Fruit fly (Drosophila melanogaster) ovary, adult (tissue): ENCODE results near the gene Send2.
A peak's percentile ranks its signal among the peaks of the same experiment; 100 is the strongest.

Source experiments
- CG17801 ChIP-seq: fragments of 200-800 bp; optimal IDR thresholded peaks from 2 replicates; lab custom pipeline; 2019; ENCODE audit warnings: missing biosample characterization, mild to moderate bottlenecking, missing genetic modification characterization, moderate library complexity; ENCODE audit not compliant: partially characterized antibody

The Send2 gene

DNA sequence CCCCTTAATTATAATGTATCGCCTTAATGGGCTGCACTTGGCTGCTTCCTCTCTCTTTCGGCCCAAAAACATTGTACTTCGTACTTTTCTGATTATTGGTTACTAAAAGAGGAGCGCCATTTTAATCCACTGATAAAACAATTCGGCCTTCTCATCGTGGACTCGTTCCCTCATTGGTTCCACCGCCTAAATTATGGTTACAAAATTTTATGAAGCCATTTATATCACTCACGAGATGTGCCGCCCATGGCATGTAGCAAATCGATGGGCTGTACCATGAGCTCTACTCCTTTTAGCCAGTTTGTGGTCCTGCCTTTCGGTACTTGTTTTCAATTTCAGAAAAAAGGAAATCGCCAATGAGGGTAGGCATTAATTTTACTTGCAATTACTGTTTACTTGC is 22.3 kb upstream of the Send2 start:
- no peak for TF ChIP-seq CG17801

DNA sequence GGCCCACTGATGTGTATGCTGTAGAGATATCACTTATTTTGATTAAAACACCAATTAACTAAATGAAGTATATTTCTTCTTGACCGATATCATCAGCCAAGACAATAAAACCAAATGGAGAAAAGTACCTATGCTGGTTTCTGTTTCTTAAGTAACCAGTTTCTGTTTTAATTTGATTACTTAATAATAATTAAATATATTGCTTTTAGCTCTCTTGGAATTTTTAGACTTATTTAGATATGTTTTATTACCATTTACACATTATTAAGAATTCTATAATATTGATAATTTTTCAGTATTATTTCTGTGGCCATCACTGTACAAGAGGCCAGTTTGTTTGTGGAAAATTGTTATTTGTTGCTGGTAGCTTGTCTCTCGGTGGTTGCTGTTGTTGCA is 20.8 kb upstream of the Send2 start:
- no peak for TF ChIP-seq CG17801

DNA sequence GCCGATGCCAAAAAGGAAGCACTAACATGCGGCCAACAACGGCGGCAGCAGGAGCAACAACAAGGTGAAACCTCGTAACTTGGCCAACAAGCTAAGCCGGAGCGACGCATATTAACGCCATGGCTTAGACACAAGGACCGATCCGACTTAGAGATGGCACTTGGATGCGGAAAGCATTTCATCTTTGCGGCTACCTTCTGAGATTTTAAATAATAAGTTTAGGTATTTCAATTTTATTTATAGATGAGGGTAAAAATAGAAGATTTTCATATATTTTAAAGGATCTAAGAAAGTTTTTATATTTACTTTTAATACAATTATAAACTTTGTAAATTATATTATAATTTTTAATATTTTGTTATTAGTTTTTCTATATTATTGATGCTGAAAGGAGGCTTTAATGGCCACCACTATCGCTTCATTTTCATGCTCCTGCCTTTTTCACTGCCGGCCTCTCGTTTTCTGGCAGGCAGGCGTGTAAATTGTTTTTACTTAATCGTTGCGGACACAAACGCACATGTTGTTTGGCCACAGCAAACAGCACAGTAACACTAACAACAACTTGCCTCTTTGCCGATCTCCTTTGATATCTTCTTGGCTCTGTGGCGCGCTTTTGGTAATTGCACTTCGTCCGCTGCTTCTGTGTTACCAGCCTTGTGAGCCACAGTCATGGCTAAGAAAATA is 20.2 kb upstream of the Send2 start:
- no peak for TF ChIP-seq CG17801

DNA sequence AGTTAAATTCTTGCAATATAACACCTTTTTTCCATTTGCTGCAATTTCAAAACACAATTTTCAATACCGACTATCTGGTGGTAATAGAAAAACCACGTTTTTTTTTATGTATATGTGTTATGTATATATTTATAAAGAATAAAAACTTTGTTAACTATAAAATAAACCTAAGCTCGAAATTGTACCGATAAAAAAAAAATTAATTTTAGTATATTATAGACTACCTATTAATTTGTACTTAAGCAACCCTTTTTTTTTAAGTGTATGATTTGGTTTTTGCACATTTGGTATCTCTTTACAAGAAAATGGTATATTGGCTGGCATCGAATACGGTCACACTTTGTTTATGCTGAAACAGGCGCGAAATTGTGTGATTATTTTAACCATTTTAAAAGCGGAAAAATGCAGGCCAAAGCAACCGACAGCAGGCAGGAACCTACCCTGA is 15.3 kb upstream of the Send2 start, which contains the start of gene spel1:
TSS of gene spel1 (plus strand) at position 334 of the 445 bp plus-strand sequence.
- peak; percentile 72 for TF ChIP-seq CG17801

DNA sequence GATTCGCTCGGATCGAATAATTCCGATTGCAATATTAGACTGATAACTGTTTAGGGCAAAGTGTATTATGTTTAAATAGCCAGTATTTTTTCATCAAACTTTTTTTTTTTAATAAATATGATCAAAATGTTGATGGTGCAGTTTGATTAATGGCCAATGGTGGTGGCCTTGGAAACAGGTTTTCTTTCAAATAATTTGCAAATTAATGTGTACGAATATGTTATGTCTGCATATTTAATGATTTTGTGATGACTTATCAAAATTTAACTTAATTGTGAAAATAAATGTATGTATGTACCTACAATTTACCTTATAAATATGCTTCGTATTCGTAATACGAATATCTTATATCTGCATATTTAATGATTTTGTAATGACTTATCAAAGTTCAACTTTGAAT is 14.8 kb upstream of the Send2 start:
- no peak for TF ChIP-seq CG17801

DNA sequence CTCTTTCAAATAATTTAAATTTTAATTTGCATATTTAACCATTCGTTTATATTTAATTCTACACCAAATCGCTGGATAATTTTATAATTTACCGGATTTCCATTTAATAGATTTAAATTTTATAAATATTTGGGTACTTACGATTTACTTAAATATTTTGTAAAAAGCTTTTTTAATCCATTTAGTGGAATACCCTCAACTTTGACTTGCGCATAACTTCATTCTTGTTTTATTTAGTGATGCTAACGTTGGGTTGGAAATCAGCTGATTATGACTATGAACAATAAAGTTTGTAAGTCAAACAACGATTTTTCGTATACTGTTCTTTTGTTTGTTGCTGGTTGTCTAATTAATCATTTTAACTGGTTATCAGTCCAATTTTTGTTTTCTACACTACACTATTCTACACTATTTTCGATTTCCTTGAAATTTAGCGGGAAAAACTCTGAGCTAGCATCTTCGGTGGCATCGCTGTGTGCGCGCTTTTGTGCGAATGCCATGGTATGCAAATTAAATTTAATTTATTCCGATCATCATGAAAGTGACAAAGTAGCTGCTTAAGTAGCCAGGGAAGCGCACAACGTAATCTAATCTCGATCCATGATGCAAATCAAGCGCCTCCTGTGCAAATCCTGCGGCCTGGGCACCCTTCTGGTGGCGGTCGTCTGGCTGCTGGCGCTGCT is 12.4 kb upstream of the Send2 start, which contains the start of gene Pgant35A:
TSS of gene Pgant35A (plus strand) at position 473 of the 683 bp plus-strand sequence.
- no peak for TF ChIP-seq CG17801

DNA sequence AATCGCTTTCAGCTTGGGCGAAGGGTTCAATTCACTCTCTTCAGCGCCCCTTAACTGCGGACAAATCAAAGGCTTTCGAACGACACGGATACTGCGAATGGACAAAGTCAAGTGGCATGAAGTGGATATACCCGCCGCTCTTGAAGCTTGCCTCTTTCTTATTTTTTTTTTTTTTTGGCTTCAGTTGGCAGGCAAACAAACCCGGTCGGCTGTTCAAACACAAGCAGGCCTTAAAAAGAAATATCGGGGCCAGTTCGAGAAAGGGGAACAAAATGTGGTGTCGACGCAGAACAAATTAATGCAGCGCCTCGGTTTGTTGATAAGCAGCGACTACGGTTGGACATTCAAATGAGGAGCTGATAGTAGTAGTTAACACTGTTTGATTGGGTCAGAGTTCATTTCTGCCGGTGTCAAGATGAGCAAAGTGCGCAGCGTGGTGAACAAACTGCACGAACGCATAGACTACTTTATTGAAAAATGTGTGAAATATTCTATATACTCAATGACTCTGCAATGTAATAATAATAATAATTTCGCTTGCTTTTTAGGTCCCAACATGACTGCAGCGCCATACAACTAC is 10.4 kb upstream of the Send2 start:
- TF ChIP-seq CG17801: no peak

DNA sequence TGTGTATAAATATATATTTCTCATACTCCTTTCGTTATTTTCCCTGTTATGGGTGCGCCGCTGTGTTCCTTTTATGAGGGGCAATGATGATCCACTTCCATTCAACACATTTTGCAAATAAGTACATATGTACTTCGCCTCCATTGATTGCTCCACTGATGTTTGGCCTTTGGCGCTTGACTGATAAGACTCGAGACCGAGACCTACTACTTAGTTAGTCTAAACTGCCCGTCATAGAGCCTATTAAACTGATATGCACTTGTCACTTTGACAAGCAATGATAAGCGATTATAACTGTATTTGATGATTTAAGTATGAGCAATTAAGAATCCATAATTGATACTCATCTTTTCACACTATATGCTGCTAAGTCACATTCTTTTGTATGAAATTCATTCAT is 9.8 kb upstream of the Send2 start:
- TF ChIP-seq CG17801: no peak

DNA sequence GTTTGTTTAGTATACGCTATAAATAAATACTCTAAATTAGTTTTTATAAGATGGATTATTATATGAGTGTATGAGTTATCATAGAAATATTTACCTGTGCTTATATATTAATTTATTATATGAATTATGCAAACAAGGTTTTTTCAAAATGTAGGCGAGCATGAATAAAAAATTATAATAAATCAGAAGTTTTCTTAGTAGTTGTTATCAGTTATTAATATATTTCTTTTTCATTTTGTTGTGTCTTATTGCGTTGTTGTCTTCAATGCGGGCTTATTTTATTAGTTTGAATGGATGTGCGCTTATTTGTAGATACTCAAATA is 9.3 kb upstream of the Send2 start:
- TF ChIP-seq CG17801: no peak

DNA sequence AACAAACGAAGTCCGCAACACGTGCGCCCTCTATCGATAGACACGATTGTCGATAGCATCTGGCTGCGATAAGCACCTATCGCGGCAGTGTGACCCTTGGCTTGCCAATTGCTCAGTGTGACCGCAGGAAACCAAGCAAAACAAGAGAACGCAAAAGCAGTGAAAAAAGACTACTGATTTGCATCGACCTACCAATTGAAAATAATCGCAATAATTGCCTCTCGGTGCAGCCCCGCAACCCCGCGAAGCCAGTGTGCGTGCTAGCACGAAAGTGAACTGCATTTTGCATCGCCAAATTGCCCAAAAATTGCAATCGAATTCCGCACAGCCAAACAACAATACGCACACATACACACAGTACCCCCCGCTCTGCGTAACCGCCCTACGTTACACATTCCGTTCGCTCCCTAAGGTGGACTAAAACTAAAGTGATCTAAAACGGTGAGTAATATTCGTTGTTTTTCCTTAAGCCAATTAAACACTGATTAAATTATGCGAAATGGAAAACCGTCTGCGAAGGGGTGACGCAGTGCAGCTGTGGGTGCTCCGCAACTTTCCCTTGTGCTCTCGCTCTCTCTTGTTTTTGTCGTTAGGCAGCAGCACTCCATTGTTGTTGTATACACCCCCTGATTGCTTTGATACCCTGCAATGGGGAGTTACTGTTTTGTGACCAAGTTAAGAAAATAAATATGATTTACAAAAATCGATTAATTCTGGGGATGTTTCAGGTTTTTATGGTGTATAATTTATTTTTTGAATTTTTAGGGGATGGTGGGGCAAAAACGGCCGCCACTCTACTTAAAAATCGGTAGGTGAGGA is 8.8 kb upstream of the Send2 start, which contains the start of gene Rab14:
TSS of gene Rab14 (plus strand) at position 113 of the 819 bp plus-strand sequence.
- TF ChIP-seq CG17801: peak; percentile 47

DNA sequence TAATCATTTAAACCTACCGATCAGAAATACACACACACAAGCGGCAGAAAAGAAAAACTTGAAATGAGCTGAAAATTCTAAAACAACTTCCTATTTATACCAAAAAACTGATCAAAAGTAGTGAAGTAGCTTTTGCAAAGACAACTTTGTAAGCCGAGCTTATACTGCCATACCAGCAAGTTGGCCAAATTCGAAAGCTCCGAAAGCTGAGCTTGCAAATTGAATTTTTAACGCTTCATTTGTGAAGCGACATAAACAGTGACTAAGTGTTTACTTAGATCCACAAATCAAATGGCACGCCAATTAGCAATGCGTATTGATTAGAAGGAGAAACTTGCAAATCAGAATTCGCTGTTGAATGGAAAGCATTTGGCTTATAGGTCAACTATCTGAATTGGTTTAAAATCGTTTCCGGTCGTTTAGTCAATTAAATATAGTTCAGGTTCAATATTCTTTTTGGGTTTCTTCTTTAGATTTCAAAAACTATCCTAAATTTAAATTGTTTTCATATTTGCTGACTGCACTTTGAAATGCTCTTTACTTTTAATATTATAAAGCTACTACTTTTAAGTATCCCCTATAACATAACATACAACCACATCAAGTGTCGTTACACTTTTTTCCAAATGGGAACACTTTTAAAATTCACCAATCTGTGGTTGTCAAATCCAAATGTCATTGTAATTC is 5.1 kb upstream of the Send2 start, which contains the start of gene CG43052:
TSS of gene CG43052 (plus strand) at position 637 of the 687 bp plus-strand sequence.
- no peak for TF ChIP-seq CG17801

DNA sequence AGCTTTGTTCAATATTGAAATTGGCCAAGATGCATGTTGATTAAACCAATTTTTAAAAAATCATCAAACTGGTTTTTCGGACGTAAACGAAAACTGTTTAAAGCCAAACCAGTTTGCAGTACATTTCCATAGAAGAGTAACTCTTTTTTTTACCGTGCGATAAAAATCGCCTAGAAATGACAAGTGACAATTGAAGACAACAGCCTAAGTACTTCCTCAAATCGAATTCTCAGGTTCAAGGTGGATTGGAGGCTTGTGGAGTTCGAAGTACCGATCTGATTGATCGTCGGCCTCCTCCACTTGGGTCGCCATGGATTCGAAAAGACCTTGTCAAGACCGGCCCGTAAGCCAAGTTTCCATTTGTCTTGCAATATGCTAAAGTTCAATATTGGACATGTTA is 4.1 kb upstream of the Send2 start:
- no peak for TF ChIP-seq CG17801

DNA sequence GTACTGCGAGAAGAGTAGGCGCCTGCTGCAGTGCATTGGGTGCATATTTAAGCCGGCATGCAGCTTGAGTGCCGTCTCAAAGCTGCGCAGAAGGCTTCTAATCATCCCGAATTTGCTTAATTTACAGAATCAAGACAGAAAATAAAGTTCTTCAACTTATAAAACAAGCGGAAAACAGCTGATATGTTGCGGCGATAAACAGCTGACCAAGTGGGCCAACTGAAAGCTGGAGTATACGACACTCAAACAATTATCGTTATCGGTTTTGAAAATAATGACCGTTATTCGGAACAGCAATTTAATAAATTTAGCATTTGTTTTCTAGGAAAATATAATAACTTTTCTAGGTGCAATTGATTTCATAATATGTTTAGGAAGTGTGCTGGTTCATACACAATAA is 2.1 kb upstream of the Send2 start, which contains the start of gene mTTF:
TSS of gene mTTF (minus strand) at position 189 of the 400 bp plus-strand sequence.
- peak; percentile 13 for TF ChIP-seq CG17801

DNA sequence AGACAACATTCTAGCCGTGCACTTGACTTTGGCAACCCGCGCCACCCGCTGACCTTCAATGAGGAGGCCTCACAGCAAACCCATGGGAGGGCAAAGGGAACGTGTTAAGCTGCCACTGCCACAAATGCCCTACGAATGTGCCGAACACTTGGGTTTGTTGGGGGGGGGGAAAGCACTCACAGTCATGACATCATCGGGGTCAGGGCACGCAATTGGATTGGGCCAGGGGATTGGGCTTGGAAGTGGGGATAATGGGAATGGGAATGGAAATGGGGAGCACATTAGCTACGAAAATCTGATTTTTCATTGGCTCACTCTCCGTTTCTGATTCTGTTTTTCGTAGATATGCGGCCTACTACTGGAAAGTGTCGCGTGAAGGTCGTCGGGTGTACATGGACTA is 5.5 kb downstream of the Send2 start:
- no peak for TF ChIP-seq CG17801

DNA sequence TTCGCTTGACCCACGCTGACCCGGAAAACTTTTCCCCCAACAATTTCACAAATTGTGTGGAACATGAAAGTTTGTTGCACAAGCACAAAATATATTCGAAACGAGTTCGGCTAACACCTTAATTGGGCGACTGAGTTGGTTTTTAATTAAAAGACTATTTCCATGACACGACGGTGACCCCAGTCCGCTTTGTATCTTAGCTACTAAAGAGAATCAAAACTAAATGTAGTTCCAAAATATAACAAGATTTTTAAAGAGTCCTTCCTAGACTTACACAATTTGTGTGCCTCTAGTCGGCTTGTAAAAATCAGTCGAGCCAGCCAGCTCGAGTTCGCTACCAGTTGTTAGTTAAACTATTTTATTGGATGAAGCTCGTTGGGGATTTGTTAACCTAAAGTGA is 8.5 kb downstream of the Send2 start, which contains the start of gene CG15286:
TSS of gene CG15286 (plus strand) at position 301 of the 400 bp plus-strand sequence.
- no peak for TF ChIP-seq CG17801

DNA sequence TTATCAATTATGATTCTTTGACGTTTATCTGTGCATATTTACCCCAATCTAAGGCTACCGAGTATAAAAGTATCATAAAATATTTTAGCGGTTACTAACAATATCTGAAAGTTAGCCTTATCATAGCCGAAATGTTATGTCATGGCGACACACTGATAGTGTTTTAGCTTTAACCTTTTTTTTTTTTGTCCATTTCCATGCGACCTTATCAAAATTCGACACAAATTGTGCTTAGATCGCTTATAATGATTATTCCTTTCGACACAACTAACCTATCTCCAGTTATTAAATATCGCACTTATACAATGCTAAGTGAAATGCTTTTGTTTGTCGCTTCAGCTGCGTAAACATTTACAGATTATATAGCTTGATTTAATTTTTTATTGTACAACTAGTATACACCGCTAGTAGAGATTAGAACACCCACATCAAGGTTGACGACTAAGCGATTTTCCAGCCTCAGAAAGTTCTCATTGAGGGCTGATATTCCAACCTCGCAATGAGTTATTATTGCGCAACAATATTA is 10.1 kb downstream of the Send2 start:
- no peak for TF ChIP-seq CG17801
